Fruit fly (Drosophila melanogaster): ENCODE measurements around the gene Cen.

Gene Cen

dm6 chr2L:20681648-20682098, at the start of gene Cen (continued):
- no peak for TF ChIP-seq jumu (GFP tag; optimal IDR thresholded peaks at IDR 0.05)
- no peak for TF ChIP-seq CG2678 (tag; optimal IDR thresholded peaks at IDR 0.05)
- TF ChIP-seq bab2 (GFP tag; optimal IDR thresholded peaks at IDR 0.05) = no peak
- no peak for TF ChIP-seq sima (GFP tag; optimal IDR thresholded peaks at IDR 0.05)
- TF ChIP-seq CG8089 (GFP tag; optimal IDR thresholded peaks at IDR 0.05) = peak; percentile 10
- TF ChIP-seq CG10543 (GFP tag; optimal IDR thresholded peaks at IDR 0.05) = no peak
- TF ChIP-seq pb (GFP tag; optimal IDR thresholded peaks at IDR 0.05) = no peak
- no peak for TF ChIP-seq sc (optimal IDR thresholded peaks at IDR 0.05)
- no peak for TF ChIP-seq sc (GFP tag; optimal IDR thresholded peaks at IDR 0.05)

- TF ChIP-seq croc (GFP tag; conservative IDR thresholded peaks at IDR 0.05) (no peak), CG1529 (GFP tag; optimal IDR thresholded peaks at IDR 0.05) (no peak), bigmax (GFP tag; optimal IDR thresholded peaks at IDR 0.05) (no peak), Sry-δ (GFP tag; optimal IDR thresholded peaks at IDR 0.05) (no peak), CG3838 (GFP tag; optimal IDR thresholded peaks at IDR 0.05) (no peak), CG5245 (GFP tag; optimal IDR thresholded peaks at IDR 0.05) (no peak), btn (GFP tag; optimal IDR thresholded peaks at IDR 0.05) (no peak), Jarid2 (GFP tag; optimal IDR thresholded peaks at IDR 0.05) (no peak), CG1792 (GFP tag; optimal IDR thresholded peaks at IDR 0.05) (no peak), seq (GFP tag; IDR thresholded peaks at IDR 0.05) (no peak), C15 (GFP tag; IDR thresholded peaks at IDR 0.05) (no peak), CG17361 (GFP tag; IDR thresholded peaks at IDR 0.05) (no peak), wdn (GFP tag; IDR thresholded peaks at IDR 0.05) (no peak), bsh (GFP tag; optimal IDR thresholded peaks at IDR 0.05) (no peak), Bteb2 (GFP tag; optimal IDR thresholded peaks at IDR 0.05) (no peak), CG14965 (GFP tag; optimal IDR thresholded peaks at IDR 0.05; ENCODE audit: borderline replicate concordance) (no peak), otp (GFP tag; IDR thresholded peaks at IDR 0.05) (no peak), Lhr (GFP tag; optimal IDR thresholded peaks at IDR 0.05) (no peak), CG6813 (GFP tag; optimal IDR thresholded peaks at IDR 0.05) (no peak)
Observed at dm6 chr2L:20730182-20730581, 48.5 kb upstream of the Cen start, which contains the start of gene CarT. TSS of gene CarT (minus strand) at chr2L:20730282.

- TF ChIP-seq luna (GFP tag; optimal IDR thresholded peaks at IDR 0.05) (no peak), CG6689 (GFP tag; IDR thresholded peaks at IDR 0.05) (no peak), gcm2 (GFP tag; optimal IDR thresholded peaks at IDR 0.05) (no peak), Rfx (GFP tag; IDR thresholded peaks at IDR 0.05) (no peak), CG6654 (GFP tag; optimal IDR thresholded peaks at IDR 0.05) (no peak)
Observed at dm6 chr2L:20726451-20726850, 44.8 kb upstream of the Cen start, which contains the start of gene CG9316. TSS of gene CG9316 (minus strand) at chr2L:20726551.

- TF ChIP-seq Hr78 (GFP tag; optimal IDR thresholded peaks at IDR 0.05) (no peak), Elba2 (GFP tag; optimal IDR thresholded peaks at IDR 0.05) (no peak), Neu2 (GFP tag; optimal IDR thresholded peaks at IDR 0.05; ENCODE audit: borderline replicate concordance) (no peak), CG6254 (GFP tag; optimal IDR thresholded peaks at IDR 0.05) (no peak), schlank (tag; optimal IDR thresholded peaks at IDR 0.05) (no peak), sens (GFP tag) (peak; percentile 57), Drgx (GFP tag; IDR thresholded peaks at IDR 0.05) (peak; percentile 45; the same call in 1 of the 2 replicates), CG7786 (GFP tag; optimal IDR thresholded peaks at IDR 0.05) (no peak), CG7963 (GFP tag; IDR thresholded peaks at IDR 0.05; ENCODE audit: partially characterized antibody) (no peak), odd (GFP tag; optimal IDR thresholded peaks at IDR 0.05) (no peak), E2f1 (GFP tag; IDR thresholded peaks at IDR 0.05) (no peak), Hr39 (optimal IDR thresholded peaks at IDR 0.05) (no peak)
Observed at dm6 chr2L:20724024-20724423, 42.4 kb upstream of the Cen start.

Data from whole organism, embryonic.